Worm (Caenorhabditis elegans) whole organism, late embryonic: ENCODE measurements around the gene T10H4.4.

ENCODE experiments used
- C38D4.7 ChIP-seq: fragments of 200-800 bp; sonication (Bioruptor generic); optimal IDR thresholded peaks from 2 replicates; lab custom pipeline; 2018; ENCODE audit warnings: mild to moderate bottlenecking, missing genetic modification characterization, moderate library complexity, missing compliant biosample characterization
- K02D7.2 ChIP-seq: sonication (generic microtip); optimal IDR thresholded peaks from 2 replicates; lab custom pipeline; 2017; ENCODE audit warnings: mild to moderate bottlenecking, missing genetic modification characterization, missing compliant biosample characterization
- ama-1 ChIP-seq: fragments of 150-350 bp; optimal IDR thresholded peaks from 2 replicates; lab custom pipeline; 2014
- ceh-2 ChIP-seq: sonication (generic microtip); optimal IDR thresholded peaks from 2 replicates; lab custom pipeline; 2016; ENCODE audit warnings: missing genotype, missing genetic modification characterization, missing compliant biosample characterization
- ceh-24 ChIP-seq: sonication (generic microtip); optimal IDR thresholded peaks from 2 replicates; lab custom pipeline; 2016; ENCODE audit warnings: mild to moderate bottlenecking, missing genetic modification characterization, missing compliant biosample characterization
- ceh-31 ChIP-seq: sonication (generic microtip); optimal IDR thresholded peaks from 2 replicates; lab custom pipeline; 2016; ENCODE audit warnings: missing genetic modification characterization, missing compliant biosample characterization
- che-1 ChIP-seq: sonication (generic microtip); optimal IDR thresholded peaks from 2 replicates; lab custom pipeline; 2016; ENCODE audit warnings: mild to moderate bottlenecking, missing genetic modification characterization, missing compliant biosample characterization
- ets-4 ChIP-seq: sonication (generic microtip); optimal IDR thresholded peaks from 2 replicates; lab custom pipeline; 2016; ENCODE audit warnings: missing genetic modification characterization, missing compliant biosample characterization
- eyg-1 ChIP-seq: sonication (generic microtip); optimal IDR thresholded peaks from 2 replicates; lab custom pipeline; 2016; ENCODE audit warnings: missing genotype, missing genetic modification characterization, missing compliant biosample characterization
- fkh-10 ChIP-seq: fragments of 150-350 bp; optimal IDR thresholded peaks from 2 replicates; lab custom pipeline; 2014; ENCODE audit warnings: missing biosample characterization, missing genetic modification reagents, missing genetic modification characterization
- fkh-6 ChIP-seq: sonication (generic microtip); optimal IDR thresholded peaks from 2 replicates; lab custom pipeline; 2016; ENCODE audit warnings: missing genetic modification characterization, missing compliant biosample characterization
- hlh-13 ChIP-seq: fragments of 200-800 bp; sonication (Bioruptor generic); optimal IDR thresholded peaks from 2 replicates; lab custom pipeline; 2018; ENCODE audit warnings: mild to moderate bottlenecking, missing genetic modification characterization, missing compliant biosample characterization
- nhr-232 ChIP-seq: sonication (generic microtip); optimal IDR thresholded peaks from 2 replicates; lab custom pipeline; 2016; ENCODE audit warnings: missing genetic modification characterization, missing compliant biosample characterization
- zip-5 ChIP-seq: sonication (generic microtip); optimal IDR thresholded peaks from 2 replicates; lab custom pipeline; 2016; ENCODE audit warnings: missing genetic modification characterization, missing compliant biosample characterization

Gene T10H4.4

ce11 chrV:15223668-15224067 is 48.5 kb downstream of the T10H4.4 start, which contains the start of gene srw-24:
TSS of gene srw-24 (plus strand) at chrV:15223968.
- TF ChIP-seq che-1 (tag; lab: Kevin White, UChicago) (no peak), ets-4 (tag; lab: Kevin White, UChicago) (no peak), ceh-2 (tag; lab: Kevin White, UChicago) (no peak), C38D4.7 (GFP tag; lab: Kevin White, UChicago) (no peak), ama-1 (lab: Kevin White, UChicago) (no peak), K02D7.2 (tag; lab: Kevin White, UChicago) (no peak)

ce11 chrV:15221330-15221729 is 50.8 kb downstream of the T10H4.4 start, which contains the start of gene irld-25:
TSS of gene irld-25 (plus strand) at chrV:15221630.
- TF ChIP-seq hlh-13 (GFP tag; lab: Kevin White, UChicago) (no peak), eyg-1 (tag; lab: Kevin White, UChicago) (no peak), ceh-2 (tag; lab: Kevin White, UChicago) (no peak), ceh-24 (tag; lab: Kevin White, UChicago) (no peak), fkh-6 (tag; lab: Kevin White, UChicago) (no peak), fkh-10 (no peak), ceh-31 (tag; lab: Kevin White, UChicago) (no peak), zip-5 (no peak), nhr-232 (tag; lab: Kevin White, UChicago) (no peak)
